Fruit fly (Drosophila melanogaster): ENCODE results near the gene Rcc1.

The Rcc1 gene

DNA sequence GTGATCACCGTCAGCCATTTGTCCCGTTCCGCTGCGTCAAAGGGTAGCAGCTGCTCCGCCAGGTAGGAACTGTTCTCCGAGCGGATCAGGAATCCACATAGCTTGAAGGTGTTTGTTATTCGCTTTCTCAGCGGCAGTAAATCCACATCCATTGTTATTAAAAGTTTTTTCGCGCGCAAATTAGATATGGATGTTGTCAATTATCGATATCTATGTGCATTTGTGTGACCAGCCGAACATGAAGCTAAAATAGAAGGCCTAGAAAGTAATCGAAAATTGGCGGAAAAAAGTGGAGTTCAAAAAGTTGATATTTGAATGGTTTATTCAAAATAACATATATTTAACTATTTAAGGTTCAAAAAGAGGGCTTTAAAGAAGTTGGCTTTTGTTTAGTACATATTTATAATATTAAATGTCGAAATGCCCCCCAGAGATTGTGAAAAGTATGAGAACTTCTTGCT is 35.3 kb downstream of the Rcc1 start, which contains the start of the genes PolE2 and CG5592:
TSS of gene PolE2 (minus strand) at position 208 of the 461 bp plus-strand sequence.
TSS of gene CG5592 (plus strand) at position 411 of the 461 bp plus-strand sequence.
- TF ChIP-seq Dll (optimal IDR thresholded peaks at IDR 0.05) (no peak), pan (optimal IDR thresholded peaks at IDR 0.05) (no peak), EcR (GFP tag; optimal IDR thresholded peaks at IDR 0.05) (no peak), usp (GFP tag; optimal IDR thresholded peaks at IDR 0.05) (no peak), CG8478 (optimal IDR thresholded peaks at IDR 0.05) (no peak), psq (optimal IDR thresholded peaks at IDR 0.05) (no peak)

- TF ChIP-seq Dll (optimal IDR thresholded peaks at IDR 0.05) (no peak), pan (optimal IDR thresholded peaks at IDR 0.05) (no peak), CG8478 (optimal IDR thresholded peaks at IDR 0.05) (no peak), usp (GFP tag; optimal IDR thresholded peaks at IDR 0.05) (no peak), psq (optimal IDR thresholded peaks at IDR 0.05) (no peak), EcR (GFP tag; optimal IDR thresholded peaks at IDR 0.05) (no peak)
Measured at dm6 chr3L:5893063-5893462, 39.5 kb downstream of the Rcc1 start.

dm6 chr3L:5891812-5892211 is 40.8 kb downstream of the Rcc1 start:
- TF ChIP-seq Dll (optimal IDR thresholded peaks at IDR 0.05) (no peak), CG8478 (optimal IDR thresholded peaks at IDR 0.05) (no peak), EcR (GFP tag; optimal IDR thresholded peaks at IDR 0.05) (no peak), pan (optimal IDR thresholded peaks at IDR 0.05) (no peak), usp (GFP tag; optimal IDR thresholded peaks at IDR 0.05) (no peak), psq (optimal IDR thresholded peaks at IDR 0.05) (no peak)

- TF ChIP-seq CG8478 (optimal IDR thresholded peaks at IDR 0.05) (no peak), Dll (optimal IDR thresholded peaks at IDR 0.05) (no peak), EcR (GFP tag; optimal IDR thresholded peaks at IDR 0.05) (no peak), usp (GFP tag; optimal IDR thresholded peaks at IDR 0.05) (no peak), pan (optimal IDR thresholded peaks at IDR 0.05) (no peak), psq (optimal IDR thresholded peaks at IDR 0.05) (no peak)
Measured at dm6 chr3L:5891114-5891513, 41.5 kb downstream of the Rcc1 start.

dm6 chr3L:5884735-5885134 is 47.8 kb downstream of the Rcc1 start:
- TF ChIP-seq CG8478 (optimal IDR thresholded peaks at IDR 0.05) (no peak), EcR (GFP tag; optimal IDR thresholded peaks at IDR 0.05) (no peak), psq (optimal IDR thresholded peaks at IDR 0.05) (no peak), pan (optimal IDR thresholded peaks at IDR 0.05) (no peak), usp (GFP tag; optimal IDR thresholded peaks at IDR 0.05) (no peak), Dll (optimal IDR thresholded peaks at IDR 0.05) (no peak)

dm6 chr3L:5882209-5882403 is 50.5 kb downstream of the Rcc1 start, which contains the start of gene CG13287:
TSS of gene CG13287 (plus strand) at chr3L:5882304.
- TF ChIP-seq Dll (optimal IDR thresholded peaks at IDR 0.05) (no peak), pan (optimal IDR thresholded peaks at IDR 0.05) (no peak), EcR (GFP tag; optimal IDR thresholded peaks at IDR 0.05) (no peak), psq (optimal IDR thresholded peaks at IDR 0.05) (no peak)

DNA sequence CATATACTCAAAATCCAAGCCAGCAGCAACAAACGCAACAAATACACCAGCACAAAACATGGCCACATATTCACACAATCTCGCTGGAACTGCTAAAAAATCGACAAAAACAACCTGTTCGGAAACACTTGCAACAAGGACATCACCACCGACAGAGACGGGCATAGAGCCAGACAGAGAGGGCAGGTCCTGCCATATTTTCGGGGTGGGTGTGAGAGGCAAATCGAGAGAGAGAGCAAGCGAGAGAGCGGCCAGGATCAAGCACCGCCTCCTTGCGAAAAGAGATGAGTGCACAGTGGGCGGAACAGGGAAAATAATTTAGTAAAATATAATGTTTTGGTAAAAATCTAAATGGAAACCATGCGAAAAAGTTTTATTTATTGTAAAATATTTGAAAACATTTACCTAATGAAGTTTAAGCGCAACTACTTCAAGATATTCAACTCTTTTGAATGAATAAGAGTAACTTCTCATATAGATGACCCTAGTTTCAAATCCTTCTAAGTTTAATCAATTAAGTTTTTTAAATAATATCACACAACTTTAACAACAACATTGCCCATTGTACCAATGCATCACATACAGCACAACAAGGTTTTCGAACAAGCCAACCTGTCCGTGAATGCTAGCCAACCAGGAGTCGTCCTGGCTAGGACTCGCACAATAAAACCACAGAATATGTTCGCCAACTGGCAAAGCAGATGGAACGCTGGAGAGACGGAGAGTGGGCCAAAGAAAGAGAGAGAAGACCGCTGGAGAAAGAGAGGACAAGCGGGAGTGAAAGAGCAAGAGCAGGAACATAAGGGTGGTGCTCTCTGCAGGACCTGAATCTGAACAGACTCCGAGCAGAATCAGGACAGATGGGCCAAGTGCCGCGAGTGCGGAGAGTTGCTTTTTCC is 51.0 kb downstream of the Rcc1 start:
- TF ChIP-seq pan (optimal IDR thresholded peaks at IDR 0.05) = no peak
- no peak for TF ChIP-seq psq (optimal IDR thresholded peaks at IDR 0.05)
- no peak for TF ChIP-seq EcR (GFP tag; optimal IDR thresholded peaks at IDR 0.05)
- TF ChIP-seq Dll (optimal IDR thresholded peaks at IDR 0.05) = no peak
- TF ChIP-seq usp (GFP tag; optimal IDR thresholded peaks at IDR 0.05) = no peak
- TF ChIP-seq CG8478 (optimal IDR thresholded peaks at IDR 0.05) = no peak
